Fruit fly (Drosophila melanogaster): Measurements from ENCODE around the gene spidey.

- TF ChIP-seq Sin3A (optimal IDR thresholded peaks at IDR 0.05) = no peak
- no peak for TF ChIP-seq h (optimal IDR thresholded peaks at IDR 0.05)
- TF ChIP-seq ttk (optimal IDR thresholded peaks at IDR 0.05) = no peak
Measured at dm6 chrX:7924913-7925312, 16.2 kb downstream of the spidey start.

Data from Kc167 (cell line).